Fruit fly (Drosophila melanogaster): Measurements from ENCODE around the gene CG6168.

CG6168 gene

dm6 chr3L:11278448-11279320, 42.8 kb downstream of the CG6168 start:
- no peak for TF ChIP-seq D1 (tag; optimal IDR thresholded peaks at IDR 0.05)
- TF ChIP-seq fd96Ca (GFP tag; IDR thresholded peaks at IDR 0.05): 0 out of 3 replicates have a peak, but pooled peaks have one; percentile 12
- no peak for TF ChIP-seq Snoo (tag; optimal IDR thresholded peaks at IDR 0.05)
- TF ChIP-seq Pif1B (GFP tag; optimal IDR thresholded peaks at IDR 0.05): no peak
- no peak for TF ChIP-seq CG12605 (GFP tag; IDR thresholded peaks at IDR 0.05)
- no peak for TF ChIP-seq CG17806 (tag; optimal IDR thresholded peaks at IDR 0.05)
- no peak for TF ChIP-seq CG10348 (GFP tag; IDR thresholded peaks at IDR 0.05)

- TF ChIP-seq CG32121 (GFP tag; IDR thresholded peaks at IDR 0.05): 0 out of 2 replicates have a peak, but pooled peaks have one; percentile 19
- no peak for TF ChIP-seq CG10348 (GFP tag; IDR thresholded peaks at IDR 0.05)
Measured at dm6 chr3L:11276020-11276419, 45.5 kb downstream of the CG6168 start.

dm6 chr3L:11274142-11274672, 47.3 kb downstream of the CG6168 start:
- TF ChIP-seq Ets98B (GFP tag; IDR thresholded peaks at IDR 0.05) (peak; percentile 36; the same call in 1 of the 2 replicates), rn (GFP tag; IDR thresholded peaks at IDR 0.05) (no peak), CG14655 (GFP tag; optimal IDR thresholded peaks at IDR 0.05) (peak; percentile 13), gl (tag; optimal IDR thresholded peaks at IDR 0.05) (no peak), CG15710 (tag; optimal IDR thresholded peaks at IDR 0.05) (no peak), fd96Ca (GFP tag; IDR thresholded peaks at IDR 0.05) (peak; percentile 41; the same call in 1 of the 3 replicates), Snoo (tag; optimal IDR thresholded peaks at IDR 0.05) (no peak), CG4496 (GFP tag; IDR thresholded peaks at IDR 0.05) (peak; percentile 76), CG8159 (tag; optimal IDR thresholded peaks at IDR 0.05) (no peak), CG12605 (GFP tag; IDR thresholded peaks at IDR 0.05) (peak; percentile 74), CG32121 (GFP tag; IDR thresholded peaks at IDR 0.05) (0 out of 2 replicates have a peak, but pooled peaks have one; percentile 43), Pif1B (GFP tag; optimal IDR thresholded peaks at IDR 0.05) (peak; percentile 8), Pif1A (GFP tag; optimal IDR thresholded peaks at IDR 0.05) (peak; percentile 20)

dm6 chr3L:11273444-11274141, 47.9 kb downstream of the CG6168 start:
- TF ChIP-seq EcR (GFP tag; optimal IDR thresholded peaks at IDR 0.05) (no peak), CG9948 (tag; optimal IDR thresholded peaks at IDR 0.05) (no peak), CG17806 (tag; optimal IDR thresholded peaks at IDR 0.05) (no peak), CG13204 (GFP tag; optimal IDR thresholded peaks at IDR 0.05) (no peak), Ets98B (GFP tag; IDR thresholded peaks at IDR 0.05) (no peak), Pif1B (GFP tag; optimal IDR thresholded peaks at IDR 0.05) (no peak), D1 (tag; optimal IDR thresholded peaks at IDR 0.05) (no peak), CG34367 (tag; optimal IDR thresholded peaks at IDR 0.05) (no peak)

DNA sequence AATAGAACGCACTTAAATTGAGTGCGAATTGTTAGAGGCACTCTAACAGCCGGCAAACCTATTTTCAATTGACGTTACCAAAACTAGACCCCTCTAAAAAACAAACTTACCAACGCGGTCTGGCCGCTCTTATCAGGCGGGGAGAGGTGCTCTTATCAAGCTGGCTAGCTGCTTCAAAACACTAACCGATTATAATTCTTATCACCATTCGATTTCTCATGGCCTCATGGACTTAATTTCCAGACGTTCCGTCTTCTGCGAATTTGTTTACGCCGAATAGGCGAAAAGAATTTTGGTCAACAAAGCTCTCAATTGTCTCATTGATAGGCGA, 48.5 kb downstream of the CG6168 start:
- TF ChIP-seq CG14655 (GFP tag; optimal IDR thresholded peaks at IDR 0.05) (no peak), fd96Ca (GFP tag; IDR thresholded peaks at IDR 0.05) (no peak), CG15710 (tag; optimal IDR thresholded peaks at IDR 0.05) (no peak), Pif1A (GFP tag; optimal IDR thresholded peaks at IDR 0.05) (no peak), CG4496 (GFP tag; IDR thresholded peaks at IDR 0.05) (no peak)

dm6 chr3L:11272243-11273012, 49.1 kb downstream of the CG6168 start:
- no peak for TF ChIP-seq CG34367 (tag; optimal IDR thresholded peaks at IDR 0.05)
- TF ChIP-seq EcR (GFP tag; optimal IDR thresholded peaks at IDR 0.05): peak; percentile 36
- peak; percentile 24 for TF ChIP-seq gl (tag; optimal IDR thresholded peaks at IDR 0.05)
- TF ChIP-seq Ets98B (GFP tag; IDR thresholded peaks at IDR 0.05): 0 out of 2 replicates have a peak, but pooled peaks have one; percentile 8
- TF ChIP-seq CG15710 (tag; optimal IDR thresholded peaks at IDR 0.05): no peak
- no peak for TF ChIP-seq CG32121 (GFP tag; IDR thresholded peaks at IDR 0.05)
- no peak for TF ChIP-seq CG9948 (tag; optimal IDR thresholded peaks at IDR 0.05)
- no peak for TF ChIP-seq rn (GFP tag; IDR thresholded peaks at IDR 0.05)
- TF ChIP-seq Snoo (tag; optimal IDR thresholded peaks at IDR 0.05): no peak
- no peak for TF ChIP-seq CG10348 (GFP tag; IDR thresholded peaks at IDR 0.05)
- peak; percentile 3 for TF ChIP-seq CG8159 (tag; optimal IDR thresholded peaks at IDR 0.05)
- 0 out of 3 replicates have a peak, but pooled peaks have one; percentile 26 for TF ChIP-seq CG4496 (GFP tag; IDR thresholded peaks at IDR 0.05)
- no peak for TF ChIP-seq CG17806 (tag; optimal IDR thresholded peaks at IDR 0.05)
- no peak for TF ChIP-seq Pif1A (GFP tag; optimal IDR thresholded peaks at IDR 0.05)
- TF ChIP-seq CG13204 (GFP tag; optimal IDR thresholded peaks at IDR 0.05): no peak
- TF ChIP-seq D1 (tag; optimal IDR thresholded peaks at IDR 0.05): no peak
- TF ChIP-seq CG14655 (GFP tag; optimal IDR thresholded peaks at IDR 0.05): no peak
- no peak for TF ChIP-seq CG12605 (GFP tag; IDR thresholded peaks at IDR 0.05)
- TF ChIP-seq Pif1B (GFP tag; optimal IDR thresholded peaks at IDR 0.05): no peak
- TF ChIP-seq fd96Ca (GFP tag; IDR thresholded peaks at IDR 0.05): peak; percentile 42; the same call in 2 of the 3 replicates
- no peak for TF ChIP-seq CG8301 (tag; optimal IDR thresholded peaks at IDR 0.05)

All from whole organism, pupa.